Fruit fly (Drosophila melanogaster): ENCODE results near the gene CG2991.

The CG2991 gene

DNA sequence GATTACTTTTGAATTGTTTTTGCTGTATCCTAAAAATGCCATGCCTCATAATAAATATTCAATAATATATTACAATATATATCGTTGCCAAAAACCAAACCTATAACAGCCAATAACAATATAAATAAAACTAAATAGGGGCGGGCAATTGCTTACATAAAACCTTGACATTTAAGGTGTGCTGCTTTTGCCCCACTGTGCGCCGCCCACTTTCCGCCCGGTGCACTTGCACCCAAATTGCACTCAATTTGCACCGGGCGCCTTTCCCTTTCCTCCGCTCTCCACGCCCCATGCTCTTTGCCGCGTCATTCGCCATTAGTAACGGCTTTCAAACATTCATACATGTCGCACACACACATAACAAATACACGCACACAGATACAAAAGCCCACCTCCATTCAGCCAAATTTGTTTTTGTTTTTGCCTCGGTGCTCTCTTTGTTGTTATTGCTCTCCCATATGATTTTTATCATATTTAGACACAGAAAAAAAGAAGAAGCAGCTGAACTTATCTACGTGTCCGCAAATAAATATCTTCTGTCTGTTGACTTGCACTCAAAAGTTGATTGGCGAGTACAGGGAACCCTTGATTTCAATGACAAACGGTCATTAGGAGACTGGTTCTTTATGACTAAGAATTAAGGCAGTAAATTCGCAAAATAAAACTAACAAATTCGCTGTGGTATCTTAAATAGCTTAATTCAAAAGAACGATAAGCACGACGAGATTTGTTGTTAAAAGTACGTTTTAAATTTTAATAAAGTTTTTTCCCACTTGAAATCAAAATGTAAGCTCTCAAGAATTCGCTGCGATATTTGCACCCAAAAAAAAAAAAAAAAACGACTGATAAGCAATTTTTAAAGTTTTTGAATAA lies 1.1 kb downstream of the CG2991 start (continued):
- TF ChIP-seq spab (GFP tag; optimal IDR thresholded peaks at IDR 0.05) (peak; percentile 50), CG6276 (GFP tag; optimal IDR thresholded peaks at IDR 0.05) (peak; percentile 87), fd85E (GFP tag; optimal IDR thresholded peaks at IDR 0.05) (no peak), CG31627 (GFP tag; optimal IDR thresholded peaks at IDR 0.05) (peak; percentile 24), Eip75B (GFP tag; optimal IDR thresholded peaks at IDR 0.05) (peak; percentile 14), CG34406 (GFP tag; optimal IDR thresholded peaks at IDR 0.05) (peak; percentile 56), CG7368 (GFP tag; optimal IDR thresholded peaks at IDR 0.05) (no peak), acj6 (GFP tag; optimal IDR thresholded peaks at IDR 0.05) (peak; percentile 69), CG16779 (tag; optimal IDR thresholded peaks at IDR 0.05) (no peak), lz (GFP tag; optimal IDR thresholded peaks at IDR 0.05) (peak; percentile 17), CG32006 (GFP tag; optimal IDR thresholded peaks at IDR 0.05) (peak; percentile 84), CG6854 (GFP tag; optimal IDR thresholded peaks at IDR 0.05) (no peak), Hr4 (GFP tag; optimal IDR thresholded peaks at IDR 0.05) (peak; percentile 74), Sox102F (GFP tag; optimal IDR thresholded peaks at IDR 0.05) (peak; percentile 39), OdsH (GFP tag; optimal IDR thresholded peaks at IDR 0.05) (peak; percentile 54), CG6808 (GFP tag; optimal IDR thresholded peaks at IDR 0.05) (peak; percentile 42), Hr38 (GFP tag; optimal IDR thresholded peaks at IDR 0.05) (no peak), achi (GFP tag; optimal IDR thresholded peaks at IDR 0.05) (peak; percentile 66), Ets21C (GFP tag; optimal IDR thresholded peaks at IDR 0.05) (no peak), CG8319 (GFP tag; optimal IDR thresholded peaks at IDR 0.05) (peak; percentile 11), Gug (GFP tag; IDR thresholded peaks at IDR 0.05) (peak; percentile 70), CG3032 (tag; optimal IDR thresholded peaks at IDR 0.05) (no peak), fd59A (GFP tag; optimal IDR thresholded peaks at IDR 0.05) (no peak), CG11294 (GFP tag; IDR thresholded peaks at IDR 0.05) (peak; percentile 44; the same call in 1 of the 2 replicates), ss (GFP tag; optimal IDR thresholded peaks at IDR 0.05) (peak; percentile 23 to 47)

DNA sequence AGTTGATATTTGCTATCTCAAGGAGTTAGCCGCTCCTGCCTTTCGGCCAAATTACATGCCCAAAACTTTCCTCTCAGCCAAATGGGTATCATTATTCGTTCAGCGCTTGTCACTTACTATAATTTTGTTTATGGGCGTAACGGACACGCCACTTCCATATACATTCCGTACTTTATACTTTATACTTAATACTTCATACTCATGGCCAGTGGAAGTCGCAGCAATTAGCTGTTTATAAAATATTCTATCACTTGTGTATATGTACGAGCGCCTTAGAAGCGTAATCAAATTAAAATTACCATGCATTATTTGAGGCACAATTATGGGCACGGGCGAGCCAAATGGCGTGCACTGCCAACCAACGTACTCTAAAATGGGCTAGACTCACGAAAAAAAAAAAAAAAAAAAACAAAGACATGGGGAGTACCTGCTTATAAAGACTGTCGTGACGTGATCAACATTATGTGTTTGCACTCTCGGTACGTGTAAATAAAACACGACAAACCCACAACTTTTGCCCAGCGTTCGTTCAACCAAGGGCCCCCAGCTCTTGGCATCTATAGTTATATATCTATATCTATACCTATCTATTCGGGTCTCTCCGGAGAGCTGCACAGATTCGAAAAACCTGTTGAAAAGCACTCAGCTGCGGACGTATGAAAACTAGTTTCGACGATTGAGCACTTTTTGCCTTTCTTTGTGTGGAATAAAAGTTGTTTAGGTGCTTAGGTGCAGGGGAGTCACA lies 4.3 kb downstream of the CG2991 start:
- no peak for TF ChIP-seq Smox (GFP tag; optimal IDR thresholded peaks at IDR 0.05)
- no peak for TF ChIP-seq lz (GFP tag; optimal IDR thresholded peaks at IDR 0.05)
- TF ChIP-seq CG8319 (GFP tag; optimal IDR thresholded peaks at IDR 0.05) = no peak
- peak; percentile 89 for TF ChIP-seq fkh (GFP tag; optimal IDR thresholded peaks at IDR 0.05)
- no peak for TF ChIP-seq fd85E (GFP tag; optimal IDR thresholded peaks at IDR 0.05)
- no peak for TF ChIP-seq Gug (GFP tag; IDR thresholded peaks at IDR 0.05)
- TF ChIP-seq CG7368 (GFP tag; optimal IDR thresholded peaks at IDR 0.05) = no peak
- TF ChIP-seq Eip75B (GFP tag; optimal IDR thresholded peaks at IDR 0.05) = no peak
- peak; percentile 4 for TF ChIP-seq CG1621 (tag; optimal IDR thresholded peaks at IDR 0.05)
- TF ChIP-seq CG10631 (GFP tag; optimal IDR thresholded peaks at IDR 0.05) = no peak
- TF ChIP-seq Hr38 (GFP tag; optimal IDR thresholded peaks at IDR 0.05) = no peak
- peak in 1 of 2 experiments; percentile 78 for TF ChIP-seq ss (GFP tag; optimal IDR thresholded peaks at IDR 0.05)
- no peak for TF ChIP-seq vri (GFP tag; optimal IDR thresholded peaks at IDR 0.05)
- no peak for TF ChIP-seq fd59A (GFP tag; optimal IDR thresholded peaks at IDR 0.05)
- no peak for TF ChIP-seq acj6 (GFP tag; optimal IDR thresholded peaks at IDR 0.05)

DNA sequence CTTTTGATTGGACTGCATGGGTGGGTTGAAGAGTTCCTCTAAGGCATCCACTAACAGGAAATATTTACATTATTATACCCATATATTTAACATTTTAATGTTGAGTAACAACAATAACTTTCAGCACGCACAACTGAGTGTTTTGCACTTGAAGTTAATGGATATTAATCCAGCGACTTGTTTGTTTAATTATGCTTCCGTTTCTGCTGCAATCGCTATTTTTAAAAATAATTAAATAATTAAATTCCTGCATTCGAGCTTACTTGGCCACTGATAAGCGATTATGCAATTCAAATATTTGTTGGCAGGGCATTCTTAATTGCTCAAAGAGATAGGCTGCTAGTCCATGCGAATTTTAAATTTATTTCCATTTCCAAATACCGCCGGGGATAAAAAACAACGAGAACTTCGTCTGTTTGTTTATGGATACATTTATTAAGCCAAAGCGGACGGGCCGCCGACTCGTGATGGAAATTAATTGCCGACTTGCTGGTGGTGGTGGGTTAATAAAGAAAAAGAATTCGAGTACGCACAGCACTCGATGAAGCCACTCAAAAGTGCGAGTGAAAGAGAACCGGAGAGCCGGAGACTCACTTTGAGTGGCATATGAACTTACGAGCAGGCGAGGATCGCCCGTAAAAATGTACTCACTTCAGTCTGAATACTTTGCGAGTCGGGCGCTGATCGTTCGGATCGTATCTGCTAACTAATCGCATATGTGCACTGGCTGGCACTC lies 5.1 kb downstream of the CG2991 start:
- TF ChIP-seq ss (GFP tag; optimal IDR thresholded peaks at IDR 0.05) (peak in 1 of 2 experiments; percentile 41), CG6163 (GFP tag; IDR thresholded peaks at IDR 0.05) (peak; percentile 44; the same call in 1 of the 3 replicates), Ets21C (GFP tag; optimal IDR thresholded peaks at IDR 0.05) (no peak), CG34406 (GFP tag; optimal IDR thresholded peaks at IDR 0.05) (peak; percentile 7), CG11294 (GFP tag; IDR thresholded peaks at IDR 0.05) (no peak; the same call in none of the 2 replicates), Hr38 (GFP tag; optimal IDR thresholded peaks at IDR 0.05) (no peak), topi (GFP tag; optimal IDR thresholded peaks at IDR 0.05) (peak; percentile 10), spab (GFP tag; optimal IDR thresholded peaks at IDR 0.05) (no peak), salr (GFP tag; optimal IDR thresholded peaks at IDR 0.05) (peak in 1 of 2 experiments; percentile 58), CG15336 (GFP tag; IDR thresholded peaks at IDR 0.05) (peak; percentile 63), CG3032 (tag; optimal IDR thresholded peaks at IDR 0.05) (peak; percentile 27), CG4318 (GFP tag; optimal IDR thresholded peaks at IDR 0.05) (no peak), Sox15 (GFP tag; optimal IDR thresholded peaks at IDR 0.05) (no peak), Hr39 (GFP tag; optimal IDR thresholded peaks at IDR 0.05) (no peak), Sox102F (GFP tag; optimal IDR thresholded peaks at IDR 0.05) (no peak), CG1621 (tag; optimal IDR thresholded peaks at IDR 0.05) (peak; percentile 89), vri (GFP tag; optimal IDR thresholded peaks at IDR 0.05) (peak; percentile 88), svp (GFP tag) (peak; percentile 14), acj6 (GFP tag; optimal IDR thresholded peaks at IDR 0.05) (no peak), Lpt (GFP tag; optimal IDR thresholded peaks at IDR 0.05) (peak; percentile 31), Hr4 (GFP tag; optimal IDR thresholded peaks at IDR 0.05) (peak; percentile 5), lz (GFP tag; optimal IDR thresholded peaks at IDR 0.05) (no peak), dac (GFP tag; optimal IDR thresholded peaks at IDR 0.05) (peak; percentile 18)
